Worm (Caenorhabditis elegans) whole organism, late embryonic: Measurements from ENCODE around the gene K10D11.7.

ENCODE experiments used
- C08G9.2 ChIP-seq: sonication (generic microtip); optimal IDR thresholded peaks from 2 replicates; lab custom pipeline; 2016; ENCODE audit warnings: mild to moderate bottlenecking, missing genetic modification characterization, moderate library complexity, missing compliant biosample characterization
- ama-1 ChIP-seq: fragments of 150-350 bp; optimal IDR thresholded peaks from 2 replicates; lab custom pipeline; 2014
- ceh-24 ChIP-seq: sonication (generic microtip); optimal IDR thresholded peaks from 2 replicates; lab custom pipeline; 2016; ENCODE audit warnings: mild to moderate bottlenecking, missing genetic modification characterization, missing compliant biosample characterization
- ceh-9 ChIP-seq: sonication (generic microtip); optimal IDR thresholded peaks from 2 replicates; lab custom pipeline; 2016; ENCODE audit warnings: mild to moderate bottlenecking, missing genetic modification characterization, inconsistent platforms, missing compliant biosample characterization
- fkh-10 ChIP-seq: fragments of 150-350 bp; optimal IDR thresholded peaks from 2 replicates; lab custom pipeline; 2014; ENCODE audit warnings: missing biosample characterization, missing genetic modification reagents, missing genetic modification characterization
- gmeb-2 ChIP-seq: sonication (generic microtip); optimal IDR thresholded peaks from 2 replicates; lab custom pipeline; 2016; ENCODE audit warnings: missing genetic modification characterization, inconsistent platforms, missing compliant biosample characterization
- hlh-8 ChIP-seq: sonication (generic microtip); optimal IDR thresholded peaks from 2 replicates; lab custom pipeline; 2016; ENCODE audit warnings: missing genotype, missing genetic modification characterization, missing compliant biosample characterization
- nhr-11 ChIP-seq: fragments of 150-350 bp; optimal IDR thresholded peaks from 2 replicates; lab custom pipeline; 2014; ENCODE audit warnings: missing biosample characterization, missing genetic modification characterization
- nhr-232 ChIP-seq: sonication (generic microtip); optimal IDR thresholded peaks from 2 replicates; lab custom pipeline; 2016; ENCODE audit warnings: missing genetic modification characterization, missing compliant biosample characterization
- ref-2 ChIP-seq: sonication (generic microtip); optimal IDR thresholded peaks from 2 replicates; lab custom pipeline; 2016; ENCODE audit warnings: missing genetic modification characterization, missing compliant biosample characterization
- tbx-7 ChIP-seq: sonication (generic microtip); optimal IDR thresholded peaks from 2 replicates; lab custom pipeline; 2016; ENCODE audit warnings: missing genotype, missing genetic modification characterization, missing compliant biosample characterization
- ttx-3 ChIP-seq: sonication (generic microtip); optimal IDR thresholded peaks from 2 replicates; lab custom pipeline; 2016; ENCODE audit warnings: missing genetic modification reagents, missing genetic modification characterization, missing compliant biosample characterization
- unc-86 ChIP-seq: sonication (generic microtip); optimal IDR thresholded peaks from 2 replicates; lab custom pipeline; 2016; ENCODE audit warnings: missing genetic modification characterization, missing compliant biosample characterization

- TF ChIP-seq ceh-9 (tag; lab: Kevin White, UChicago) = no peak
- TF ChIP-seq gmeb-2 (tag; lab: Kevin White, UChicago) = no peak
- no peak for TF ChIP-seq tbx-7 (tag; lab: Kevin White, UChicago)
- no peak for TF ChIP-seq fkh-10 (GFP tag; lab: Kevin White, UChicago)
- TF ChIP-seq ceh-24 (tag; lab: Kevin White, UChicago) = no peak
- no peak for TF ChIP-seq ama-1 (lab: Kevin White, UChicago)
- TF ChIP-seq nhr-232 (tag; lab: Kevin White, UChicago) = no peak
- no peak for TF ChIP-seq nhr-11 (tag; lab: Kevin White, UChicago)
- no peak for TF ChIP-seq C08G9.2
- TF ChIP-seq ref-2 (tag; lab: Kevin White, UChicago) = no peak
- no peak for TF ChIP-seq ttx-3 (tag; lab: Kevin White, UChicago)
- no peak for TF ChIP-seq hlh-8 (tag; lab: Kevin White, UChicago)
- no peak for TF ChIP-seq unc-86 (tag; lab: Kevin White, UChicago)
Measured at ce11 chrIV:12971994-12972520, 23.7 kb downstream of the K10D11.7 start.
